Fruit fly (Drosophila melanogaster) whole organism, embryonic: ENCODE data around the gene Cog2.

Experiments used
- Blimp-1 ChIP-seq: fragments of 200-800 bp; sonication (Bioruptor generic); optimal IDR thresholded peaks from 3 replicates; lab custom pipeline; 2018; ENCODE audit warnings: missing biosample characterization, missing genetic modification characterization, mild to moderate bottlenecking, moderate library complexity, missing genetic modification reagents
- CG10959 ChIP-seq: fragments of 200-800 bp; sonication (Bioruptor generic); IDR thresholded peaks from 2 replicates; pipeline ENCODE4 v1.3.6; 2022; ENCODE audit warnings: missing biosample characterization, missing genetic modification characterization
- CG11398 ChIP-seq: fragments of 200-800 bp; sonication (Bioruptor generic); optimal IDR thresholded peaks from 2 replicates; lab custom pipeline; 2016; ENCODE audit warnings: missing biosample characterization, missing genetic modification characterization
- CG11695 ChIP-seq: fragments of 200-800 bp; sonication (Bioruptor generic); IDR thresholded peaks from 3 replicates; pipeline ENCODE4 v1.3.6; 2022; ENCODE audit warnings: missing biosample characterization, missing genetic modification characterization
- CG12071 ChIP-seq: fragments of 200-800 bp; sonication (Bioruptor generic); optimal IDR thresholded peaks from 3 replicates; lab custom pipeline; 2018; ENCODE audit warnings: missing biosample characterization, mild to moderate bottlenecking, missing genetic modification characterization
- CG15011 ChIP-seq: fragments of 200-800 bp; sonication (Bioruptor generic); optimal IDR thresholded peaks from 3 replicates; lab custom pipeline; 2018; ENCODE audit warnings: missing biosample characterization, mild to moderate bottlenecking, missing genetic modification characterization
- CG1529 ChIP-seq: fragments of 200-800 bp; sonication (Bioruptor generic); optimal IDR thresholded peaks from 3 replicates; lab custom pipeline; 2018; ENCODE audit warnings: missing biosample characterization, missing genetic modification characterization
- CG15514 ChIP-seq: fragments of 200-800 bp; sonication (Bioruptor generic); optimal IDR thresholded peaks from 3 replicates; lab custom pipeline; 2017; ENCODE audit warnings: missing biosample characterization, missing genetic modification characterization, mild to moderate bottlenecking, moderate library complexity, missing genetic modification reagents
- CG15601 ChIP-seq: fragments of 200-800 bp; sonication (Bioruptor generic); optimal IDR thresholded peaks from 3 replicates; lab custom pipeline; 2019; ENCODE audit warnings: missing biosample characterization, mild to moderate bottlenecking, missing genetic modification characterization, moderate library complexity
- CG18011 ChIP-seq: fragments of 200-800 bp; sonication (Bioruptor generic); optimal IDR thresholded peaks from 2 replicates; lab custom pipeline; 2017; ENCODE audit warnings: missing biosample characterization, missing genetic modification characterization, mild to moderate bottlenecking, moderate library complexity, missing genotype
- CG18599 ChIP-seq: fragments of 200-800 bp; sonication (Bioruptor generic); optimal IDR thresholded peaks from 3 replicates; lab custom pipeline; 2017; ENCODE audit warnings: missing biosample characterization, missing genetic modification characterization, mild to moderate bottlenecking, moderate library complexity, missing genetic modification reagents
- CG2120 ChIP-seq: fragments of 200-800 bp; sonication (Bioruptor generic); optimal IDR thresholded peaks from 3 replicates; lab custom pipeline; 2016; ENCODE audit warnings: missing biosample characterization, missing genetic modification characterization
- CG2129 ChIP-seq: fragments of 200-800 bp; sonication (Bioruptor generic); IDR thresholded peaks from 2 replicates; pipeline ENCODE4 v1.3.6; 2022; ENCODE audit warnings: missing biosample characterization, missing genetic modification characterization; ENCODE audit not compliant: partially characterized antibody
- CG2199 ChIP-seq: fragments of 200-800 bp; sonication (Bioruptor generic); IDR thresholded peaks from 3 replicates; pipeline ENCODE4 v1.3.6; 2022; ENCODE audit warnings: missing biosample characterization, missing genetic modification characterization
- CG3163 ChIP-seq: fragments of 200-800 bp; sonication (Bioruptor generic); optimal IDR thresholded peaks from 3 replicates; lab custom pipeline; 2016; ENCODE audit warnings: missing biosample characterization, missing genetic modification characterization
- CG4282 ChIP-seq: fragments of 200-800 bp; sonication (Bioruptor generic); optimal IDR thresholded peaks from 2 replicates; lab custom pipeline; 2016; ENCODE audit warnings: missing biosample characterization, missing genetic modification characterization
- CG4730 ChIP-seq: fragments of 200-800 bp; sonication (Bioruptor generic); IDR thresholded peaks from 2 replicates; pipeline ENCODE4 v1.3.6; 2022; ENCODE audit warnings: missing biosample characterization, missing genetic modification characterization
- CG8089 ChIP-seq: fragments of 200-800 bp; sonication (Bioruptor generic); optimal IDR thresholded peaks from 3 replicates; lab custom pipeline; 2016; ENCODE audit warnings: missing biosample characterization, missing genetic modification characterization
- CG8281 ChIP-seq: fragments of 200-800 bp; sonication (Bioruptor generic); optimal IDR thresholded peaks from 2 replicates; lab custom pipeline; 2018; ENCODE audit warnings: missing biosample characterization, mild to moderate bottlenecking, missing genetic modification characterization, moderate library complexity
- CG9932 ChIP-seq: fragments of 200-800 bp; sonication (Bioruptor generic); IDR thresholded peaks from 2 replicates; pipeline ENCODE4 v1.3.6; 2022; ENCODE audit warnings: missing biosample characterization, missing genetic modification characterization
- D19A ChIP-seq: fragments of 200-800 bp; optimal IDR thresholded peaks from 3 replicates; lab custom pipeline; 2019; ENCODE audit warnings: missing biosample characterization, mild to moderate bottlenecking, missing genetic modification characterization, moderate library complexity
- D19B ChIP-seq: fragments of 200-800 bp; sonication (Bioruptor generic); optimal IDR thresholded peaks from 2 replicates; lab custom pipeline; 2017; ENCODE audit warnings: missing biosample characterization, mild to moderate bottlenecking, missing genetic modification characterization
- Dll ChIP-seq: fragments of 200-800 bp; sonication (Bioruptor generic); IDR thresholded peaks from 4 replicates; pipeline ENCODE4 v1.3.6; 2022; ENCODE audit warnings: missing biosample characterization, missing genetic modification characterization; ENCODE audit not compliant: partially characterized antibody
- Doc2 ChIP-seq: fragments of 200-800 bp; sonication (Bioruptor generic); IDR thresholded peaks from 2 replicates; pipeline ENCODE4 v1.3.6; 2022; ENCODE audit warnings: missing biosample characterization, missing genetic modification characterization
- GATAe ChIP-seq: fragments of 200-800 bp; sonication (Bioruptor generic); conservative IDR thresholded peaks from 2 replicates; pipeline ENCODE4 v1.3.6; 2022; ENCODE audit warnings: missing biosample characterization, missing genetic modification characterization
- Hmr ChIP-seq: fragments of 200-800 bp; sonication (Bioruptor generic); optimal IDR thresholded peaks from 3 replicates; lab custom pipeline; 2017; ENCODE audit warnings: mild to moderate bottlenecking, missing biosample characterization, missing genetic modification reagents, missing genetic modification characterization
- Hr51 ChIP-seq, 2 experiments: fragments of 200-800 bp; sonication (Bioruptor generic); optimal IDR thresholded peaks; 2 replicates in 1 of 2; 3 replicates in 1 of 2; lab custom pipeline; 2016 to 2018; ENCODE audit warnings: missing biosample characterization in 2 of 2, missing genetic modification characterization in 2 of 2, mild to moderate bottlenecking in 1 of 2, moderate library complexity in 1 of 2
- Jarid2 ChIP-seq: fragments of 200-800 bp; sonication (Bioruptor generic); optimal IDR thresholded peaks from 3 replicates; lab custom pipeline; 2017; ENCODE audit warnings: mild to moderate bottlenecking, missing biosample characterization, missing genetic modification reagents, missing genetic modification characterization
- Six4 ChIP-seq: fragments of 200-800 bp; sonication (Bioruptor generic); optimal IDR thresholded peaks from 2 replicates; lab custom pipeline; 2016; ENCODE audit warnings: missing biosample characterization, missing genetic modification characterization
- Tbp ChIP-seq: fragments of >200 bp; optimal IDR thresholded peaks from 2 replicates; lab custom pipeline; 2018; ENCODE audit warnings: missing biosample characterization, missing genetic modification characterization
- Xbp1 ChIP-seq: fragments of 200-800 bp; sonication (Bioruptor generic); optimal IDR thresholded peaks from 3 replicates; lab custom pipeline; 2016; ENCODE audit warnings: missing biosample characterization, mild to moderate bottlenecking, missing genetic modification characterization
- abd-A ChIP-seq: fragments of 200-800 bp; sonication (Bioruptor generic); optimal IDR thresholded peaks from 3 replicates; lab custom pipeline; 2019; ENCODE audit warnings: missing biosample characterization, mild to moderate bottlenecking, missing genetic modification characterization, moderate library complexity
- ap ChIP-seq: fragments of 200-800 bp; sonication (Bioruptor generic); IDR thresholded peaks from 2 replicates; pipeline ENCODE4 v1.3.6; 2022; ENCODE audit warnings: missing biosample characterization, missing genetic modification characterization
- caup ChIP-seq: fragments of 200-800 bp; sonication (Bioruptor generic); optimal IDR thresholded peaks from 3 replicates; lab custom pipeline; 2017; ENCODE audit warnings: missing biosample characterization, mild to moderate bottlenecking, missing genetic modification characterization, moderate library complexity; ENCODE audit not compliant: severe bottlenecking
- croc ChIP-seq: fragments of 200-800 bp; sonication (Bioruptor generic); conservative IDR thresholded peaks from 3 replicates; pipeline ENCODE4 v1.3.6; 2022; ENCODE audit warnings: missing biosample characterization, missing genetic modification characterization
- ems ChIP-seq: fragments of 200-800 bp; sonication (Bioruptor generic); optimal IDR thresholded peaks from 3 replicates; lab custom pipeline; 2016; ENCODE audit warnings: missing biosample characterization, missing genetic modification characterization
- ewg ChIP-seq: fragments of 200-800 bp; sonication (Bioruptor generic); optimal IDR thresholded peaks from 3 replicates; lab custom pipeline; 2017; ENCODE audit warnings: mild to moderate bottlenecking, missing biosample characterization, missing genetic modification reagents, missing genetic modification characterization
- jing ChIP-seq: fragments of 200-800 bp; sonication (Bioruptor generic); optimal IDR thresholded peaks from 2 replicates; lab custom pipeline; 2018; ENCODE audit warnings: missing biosample characterization, mild to moderate bottlenecking, missing genetic modification characterization
- kni ChIP-seq: fragments of 200-800 bp; sonication (Bioruptor generic); optimal IDR thresholded peaks from 3 replicates; lab custom pipeline; 2017; ENCODE audit warnings: mild to moderate bottlenecking, missing biosample characterization, missing genetic modification reagents, missing genetic modification characterization
- lab ChIP-seq: fragments of 200-800 bp; sonication (Bioruptor generic); optimal IDR thresholded peaks from 3 replicates; lab custom pipeline; 2017; ENCODE audit warnings: missing biosample characterization, missing genetic modification characterization, mild to moderate bottlenecking, moderate library complexity, missing genetic modification reagents
- pzg ChIP-seq: fragments of 200-800 bp; sonication (Bioruptor generic); optimal IDR thresholded peaks from 3 replicates; lab custom pipeline; 2018; ENCODE audit warnings: missing biosample characterization, mild to moderate bottlenecking, missing genetic modification characterization, moderate library complexity
- schlank ChIP-seq: fragments of 200-800 bp; sonication (Bioruptor generic); optimal IDR thresholded peaks from 2 replicates; lab custom pipeline; 2018; ENCODE audit warnings: missing biosample characterization, mild to moderate bottlenecking, missing genetic modification characterization
- sens ChIP-seq: fragments of 200-800 bp; sonication (Bioruptor generic); peaks from one replicate; lab custom pipeline; 2016; ENCODE audit warnings: missing biosample characterization, missing genetic modification characterization
- sisA ChIP-seq: fragments of 200-800 bp; sonication (Bioruptor generic); IDR thresholded peaks from 2 replicates; pipeline ENCODE4 v1.3.6; 2022; ENCODE audit warnings: missing biosample characterization, missing genetic modification characterization
- so ChIP-seq: fragments of 200-800 bp; sonication (Bioruptor generic); IDR thresholded peaks from 3 replicates; pipeline ENCODE4 v1.3.6; 2022; ENCODE audit warnings: missing biosample characterization, missing genetic modification characterization
- sob ChIP-seq: fragments of 200-800 bp; sonication (Bioruptor generic); IDR thresholded peaks from 2 replicates; pipeline ENCODE4 v1.3.6; 2022; ENCODE audit warnings: missing biosample characterization, missing genetic modification characterization
- trh ChIP-seq: fragments of 200-800 bp; sonication (Bioruptor generic); optimal IDR thresholded peaks from 2 replicates; lab custom pipeline; 2016; ENCODE audit warnings: missing biosample characterization, missing genetic modification characterization
- twi ChIP-seq: fragments of 200-800 bp; optimal IDR thresholded peaks from 2 replicates; lab custom pipeline; 2019; ENCODE audit warnings: missing biosample characterization, mild to moderate bottlenecking, missing genetic modification characterization, moderate library complexity
- yki ChIP-seq: fragments of >200 bp; optimal IDR thresholded peaks from 3 replicates; lab custom pipeline; 2018
- zen2 ChIP-seq: fragments of 200-800 bp; sonication (Bioruptor generic); IDR thresholded peaks from 3 replicates; pipeline ENCODE4 v1.3.6; 2022; ENCODE audit warnings: missing biosample characterization, missing genetic modification characterization; ENCODE audit not compliant: partially characterized antibody

Cog2 gene

dm6 chr3R:15354019-15354418 lies 7.4 kb downstream of the Cog2 start (continued):
- TF ChIP-seq kni: no peak
- peak; percentile 14 for TF ChIP-seq Blimp-1 (GFP tag; lab: Kevin White, UChicago)
- no peak for TF ChIP-seq CG3163 (GFP tag; lab: Kevin White, UChicago)
- TF ChIP-seq croc (GFP tag; lab: Robert Waterston, UW): no peak
- TF ChIP-seq CG11695: no peak
- TF ChIP-seq Doc2 (GFP tag; lab: Robert Waterston, UW): no peak
- 0 out of 3 replicates have a peak, but pooled peaks have one; percentile 35 for TF ChIP-seq CG2199 (GFP tag; lab: Robert Waterston, UW)
- TF ChIP-seq CG15011: peak; percentile 0
- no peak for TF ChIP-seq CG8089 (GFP tag; lab: Kevin White, UChicago)
- TF ChIP-seq CG18599 (GFP tag; lab: Kevin White, UChicago): peak; percentile 20
- TF ChIP-seq CG18011: no peak
- TF ChIP-seq ems: no peak
- TF ChIP-seq CG11398: no peak
- peak; percentile 25 for TF ChIP-seq Hmr
- TF ChIP-seq lab (GFP tag; lab: Kevin White, UChicago): peak; percentile 48

dm6 chr3R:15350993-15351426 lies 10.4 kb downstream of the Cog2 start, which contains the start of the genes Trs33 and Tmtc4:
TSS of gene Trs33 (minus strand) at chr3R:15350995.
TSS of gene Tmtc4 (plus strand) at chr3R:15351225.
- TF ChIP-seq zen2 (GFP tag; lab: Robert Waterston, UW) (no peak), ewg (GFP tag; lab: Kevin White, UChicago) (no peak), CG4282 (no peak), caup (GFP tag; lab: Kevin White, UChicago) (no peak), Tbp (no peak), GATAe (GFP tag; lab: Robert Waterston, UW) (no peak), CG15601 (peak; percentile 31), Hr51 (GFP tag; optimal IDR thresholded peaks at IDR 0.05; lab: Kevin White, UChicago) (no peak), sens (GFP tag; lab: Kevin White, UChicago) (peak; percentile 67), CG1529 (no peak), CG8281 (tag; lab: Kevin White, UChicago) (no peak), sisA (GFP tag; lab: Robert Waterston, UW) (no peak), CG15514 (GFP tag; lab: Kevin White, UChicago) (peak; percentile 61), sob (no peak), Six4 (no peak), ap (GFP tag; lab: Robert Waterston, UW) (no peak), yki (lab: Kevin White, UChicago) (no peak), abd-A (tag; lab: Kevin White, UChicago) (no peak), jing (GFP tag; lab: Kevin White, UChicago) (no peak), D19A (peak; percentile 15), CG3163 (GFP tag; lab: Kevin White, UChicago) (no peak), Dll (GFP tag; lab: Robert Waterston, UW) (0 out of 4 replicates have a peak, but pooled peaks have one; percentile 10), CG2120 (GFP tag; lab: Kevin White, UChicago) (peak; percentile 56), schlank (tag; lab: Kevin White, UChicago) (no peak), trh (GFP tag; lab: Kevin White, UChicago) (no peak), CG12071 (GFP tag; lab: Kevin White, UChicago) (no peak), CG10959 (GFP tag; lab: Robert Waterston, UW) (no peak), pzg (peak; percentile 37), Doc2 (GFP tag; lab: Robert Waterston, UW) (no peak), Jarid2 (no peak), kni (peak; percentile 99), CG2129 (GFP tag; lab: Robert Waterston, UW) (no peak), twi (tag; lab: Kevin White, UChicago) (peak; percentile 44), D19B (no peak), so (GFP tag; lab: Robert Waterston, UW) (no peak), Xbp1 (GFP tag; lab: Kevin White, UChicago) (peak; percentile 27), CG9932 (GFP tag; lab: Robert Waterston, UW) (peak; percentile 50; the same call in 1 of the 2 replicates), CG4730 (GFP tag; lab: Robert Waterston, UW) (no peak)
